Worm (Caenorhabditis elegans) whole organism, mixed stage, embryonic: ENCODE measurements around the gene F28C10.3.

Experiments used
- snpc-4 ChIP-seq: fragments of 150-350 bp; optimal IDR thresholded peaks from 2 replicates; lab custom pipeline; 2014; ENCODE audit warnings: missing biosample characterization, missing genetic modification characterization
- unc-62 ChIP-seq: fragments of 150-350 bp; optimal IDR thresholded peaks from 2 replicates; lab custom pipeline; 2014; ENCODE audit warnings: missing biosample characterization, missing genetic modification reagents, missing genetic modification characterization

DNA sequence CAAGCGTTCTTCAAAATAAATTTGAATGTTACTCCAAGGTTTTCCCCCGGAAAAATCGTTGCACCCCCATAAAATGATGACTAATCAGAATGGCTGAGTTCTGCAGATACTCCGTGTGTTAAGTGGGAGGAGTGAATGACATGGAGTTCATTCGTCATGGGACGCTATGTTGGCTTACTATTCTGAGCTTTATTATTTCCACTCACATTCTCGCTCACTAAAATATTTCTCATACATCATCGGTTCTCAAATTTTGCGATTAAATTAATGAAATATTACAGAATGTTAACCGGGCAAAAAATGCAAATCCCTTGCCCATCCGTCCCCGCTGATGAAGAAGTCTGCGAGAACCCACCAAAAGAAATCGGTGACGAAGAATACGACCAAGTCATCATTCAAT, 7.2 kb upstream of the F28C10.3 start, which contains the start of gene F28C10.1:
- TF ChIP-seq snpc-4 (tag; lab: Kevin White, UChicago), result no peak
- no peak for TF ChIP-seq unc-62
